Fruit fly (Drosophila melanogaster): Measurements from ENCODE around the gene mus304.

DNA sequence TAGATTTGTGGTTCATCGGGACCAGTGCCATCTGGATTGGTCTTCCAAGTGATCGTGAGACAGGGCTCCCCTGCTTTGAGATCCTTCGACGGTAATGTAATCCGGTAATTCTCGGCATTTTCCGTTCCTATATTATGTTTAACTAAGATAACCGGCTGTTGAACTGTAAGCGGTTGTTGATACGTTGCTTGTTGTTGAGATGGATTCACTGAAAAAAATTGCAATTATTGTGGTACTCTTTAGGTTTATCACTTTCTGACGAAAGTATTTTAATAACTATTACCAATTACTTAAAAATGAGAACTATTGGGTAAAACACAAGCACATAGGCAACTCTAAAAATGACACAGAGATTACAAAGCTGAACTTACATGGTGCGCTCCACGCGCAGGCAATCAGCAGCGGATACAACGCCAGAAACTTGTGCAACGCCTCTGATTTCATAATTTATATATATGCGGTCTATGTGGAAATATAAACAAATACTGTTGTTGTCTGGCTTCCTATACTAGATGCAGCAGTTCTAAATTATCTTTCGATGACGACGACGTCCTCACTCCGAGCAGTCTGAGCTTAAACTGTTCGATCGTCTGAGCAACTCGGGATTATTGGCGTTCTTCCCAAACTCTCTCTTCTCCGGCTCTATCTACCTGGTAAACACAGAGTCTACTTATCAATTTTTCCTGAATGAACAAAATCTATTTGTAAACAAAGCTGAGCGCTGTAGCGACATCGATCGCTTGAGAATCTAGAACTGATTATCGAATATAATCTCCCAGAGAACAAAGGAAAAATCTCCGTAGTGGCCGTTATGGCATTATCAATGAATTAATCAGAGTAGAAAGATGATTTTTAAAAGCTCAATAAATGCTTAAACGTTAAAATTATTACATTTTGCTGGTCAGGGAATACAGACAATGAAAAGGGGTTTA is 22.6 kb upstream of the mus304 start, which contains the start of gene CG34253:
- TF ChIP-seq ken (GFP tag; IDR thresholded peaks at IDR 0.05) (no peak), Bgb (GFP tag; IDR thresholded peaks at IDR 0.05; ENCODE audit: partially characterized antibody) (no peak), CG12659 (GFP tag; optimal IDR thresholded peaks at IDR 0.05) (no peak), Sin3A (optimal IDR thresholded peaks at IDR 0.05) (no peak), stc (GFP tag; IDR thresholded peaks at IDR 0.05) (no peak), HLH3B (GFP tag; IDR thresholded peaks at IDR 0.05) (no peak)
